Worm (Caenorhabditis elegans) whole organism, L4 larva: ENCODE results near the gene T19C3.6.

Source experiments
- D1046.2 ChIP-seq: fragments of 200-800 bp; sonication (Bioruptor generic); IDR thresholded peaks from 2 replicates; pipeline ENCODE4 v1.3.6; 2022; ENCODE audit warnings: missing genetic modification characterization, missing compliant biosample characterization
- F26F4.8 ChIP-seq: fragments of 200-800 bp; sonication (Bioruptor generic); conservative IDR thresholded peaks from 2 replicates; pipeline ENCODE4 v1.3.6; 2022; ENCODE audit warnings: missing genetic modification characterization, missing compliant biosample characterization
- R02D3.7 ChIP-seq: fragments of 150-350 bp; sonication (generic microtip); optimal IDR thresholded peaks from 3 replicates; lab custom pipeline; 2014; ENCODE audit warnings: missing biosample characterization, missing genetic modification characterization
- Y105C5A.15 ChIP-seq: fragments of 200-800 bp; sonication (Bioruptor generic); IDR thresholded peaks from 2 replicates; pipeline ENCODE4 v1.3.6; 2022; ENCODE audit warnings: missing genetic modification characterization, missing compliant biosample characterization
- Y48G9A.11 ChIP-seq: fragments of 200-800 bp; sonication (Bioruptor generic); IDR thresholded peaks from 2 replicates; pipeline ENCODE4 v1.3.6; 2022; ENCODE audit warnings: missing genetic modification reagents, missing genetic modification characterization, missing compliant biosample characterization
- ZK337.2 ChIP-seq: fragments of 200-800 bp; sonication (Bioruptor generic); IDR thresholded peaks from 2 replicates; pipeline ENCODE4 v1.3.6; 2022; ENCODE audit warnings: missing genetic modification reagents, missing genetic modification characterization, missing compliant biosample characterization
- aha-1 ChIP-seq: fragments of 150-350 bp; peaks from one replicate; lab custom pipeline; 2014; ENCODE audit warnings: missing biosample characterization, missing genetic modification characterization
- aly-2 ChIP-seq: sonication (generic microtip); optimal IDR thresholded peaks from 2 replicates; lab custom pipeline; 2018; ENCODE audit warnings: missing biosample characterization, missing genetic modification characterization
- ctbp-1 ChIP-seq: fragments of 200-800 bp; sonication (Bioruptor generic); IDR thresholded peaks from 2 replicates; pipeline ENCODE4 v1.3.6; 2022; ENCODE audit warnings: missing genetic modification reagents, missing genetic modification characterization, missing compliant biosample characterization
- daf-19 ChIP-seq: fragments of 200-800 bp; sonication (Bioruptor generic); conservative IDR thresholded peaks from 2 replicates; pipeline ENCODE4 v1.3.6; 2022; ENCODE audit warnings: missing genetic modification characterization, missing compliant biosample characterization
- dmd-6 ChIP-seq: fragments of 200-800 bp; sonication (Bioruptor generic); IDR thresholded peaks from 2 replicates; pipeline ENCODE4 v1.3.6; 2022; ENCODE audit warnings: missing genetic modification reagents, missing genetic modification characterization, missing compliant biosample characterization
- dmd-8 ChIP-seq: fragments of 200-800 bp; sonication (Bioruptor generic); IDR thresholded peaks from 2 replicates; pipeline ENCODE4 v1.3.6; 2022; ENCODE audit warnings: missing genetic modification characterization, missing compliant biosample characterization
- dmd-9 ChIP-seq: fragments of 200-800 bp; sonication (Bioruptor generic); IDR thresholded peaks from 2 replicates; pipeline ENCODE4 v1.3.6; 2022; ENCODE audit warnings: missing genetic modification reagents, missing genetic modification characterization, missing compliant biosample characterization
- duxl-1 ChIP-seq: sonication (generic microtip); optimal IDR thresholded peaks from 2 replicates; lab custom pipeline; 2016; ENCODE audit warnings: mild to moderate bottlenecking, missing genetic modification characterization, moderate library complexity, missing compliant biosample characterization; ENCODE audit not compliant: poor library complexity
- dve-1 ChIP-seq: sonication (generic microtip); optimal IDR thresholded peaks from 2 replicates; lab custom pipeline; 2017; ENCODE audit warnings: antibody characterized with exemption, mild to moderate bottlenecking, missing genetic modification characterization, missing compliant biosample characterization; ENCODE audit not compliant: insufficient read depth
- egl-27 ChIP-seq: sonication (generic microtip); optimal IDR thresholded peaks from 3 replicates; lab custom pipeline; 2017; ENCODE audit warnings: missing biosample characterization, missing genetic modification reagents, missing genetic modification characterization
- egl-43 ChIP-seq: fragments of 200-800 bp; sonication (Bioruptor generic); IDR thresholded peaks from 2 replicates; pipeline ENCODE4 v1.3.6; 2022; ENCODE audit warnings: missing genetic modification reagents, missing genetic modification characterization, missing compliant biosample characterization
- hif-1 ChIP-seq, 2 experiments: sonication (generic microtip); optimal IDR thresholded peaks; 2 replicates each; lab custom pipeline; 2016 to 2017; ENCODE audit warnings: missing compliant biosample characterization in 2 of 2, missing genetic modification characterization in 2 of 2, missing genetic modification reagents in 2 of 2, missing genotype in 2 of 2, mild to moderate bottlenecking in 1 of 2
- hlh-11 ChIP-seq: fragments of 200-800 bp; sonication (Bioruptor generic); optimal IDR thresholded peaks from 2 replicates; lab custom pipeline; 2018; ENCODE audit warnings: mild to moderate bottlenecking, missing genetic modification characterization, missing compliant biosample characterization
- hlh-30 ChIP-seq: sonication (generic microtip); optimal IDR thresholded peaks from 2 replicates; lab custom pipeline; 2017; ENCODE audit warnings: antibody characterized with exemption, mild to moderate bottlenecking, missing genetic modification characterization, missing compliant biosample characterization; ENCODE audit not compliant: insufficient read depth
- hmg-1.1 ChIP-seq: fragments of 200-800 bp; sonication (Bioruptor generic); IDR thresholded peaks from 2 replicates; pipeline ENCODE4 v1.3.6; 2022; ENCODE audit warnings: missing genetic modification reagents, missing genetic modification characterization, missing compliant biosample characterization
- jun-1 ChIP-seq: fragments of 150-350 bp; optimal IDR thresholded peaks from 2 replicates; lab custom pipeline; 2014; ENCODE audit warnings: missing biosample characterization, missing genetic modification reagents, missing genetic modification characterization
- lim-7 ChIP-seq: fragments of 200-800 bp; sonication (Bioruptor generic); IDR thresholded peaks from 2 replicates; pipeline ENCODE4 v1.3.6; 2022; ENCODE audit warnings: missing genetic modification characterization, missing compliant biosample characterization
- lin-1 ChIP-seq: fragments of 200-800 bp; sonication (Bioruptor generic); IDR thresholded peaks from 2 replicates; pipeline ENCODE4 v1.3.6; 2022; ENCODE audit warnings: missing genetic modification reagents, missing genetic modification characterization, missing compliant biosample characterization
- lin-13 ChIP-seq: fragments of 150-350 bp; optimal IDR thresholded peaks from 2 replicates; lab custom pipeline; 2014; ENCODE audit warnings: missing biosample characterization, missing genetic modification reagents, missing genetic modification characterization
- lin-15B ChIP-seq: fragments of 150-350 bp; sonication (generic microtip); optimal IDR thresholded peaks from 3 replicates; lab custom pipeline; 2014; ENCODE audit warnings: missing biosample characterization, missing genetic modification characterization
- lin-29 ChIP-seq: fragments of 200-800 bp; sonication (Bioruptor generic); IDR thresholded peaks from 2 replicates; pipeline ENCODE4 v1.3.6; 2022; ENCODE audit warnings: missing genetic modification reagents, missing genetic modification characterization, missing compliant biosample characterization
- lsy-2 ChIP-seq, 2 experiments: fragments of 150-350 bp in 1 of 2; sonication (generic microtip) in 1 of 2; optimal IDR thresholded peaks; 2 replicates each; lab custom pipeline; 2014 to 2017; ENCODE audit warnings: missing biosample characterization in 2 of 2, missing genetic modification characterization in 2 of 2
- madf-9 ChIP-seq: fragments of 200-800 bp; sonication (Bioruptor generic); conservative IDR thresholded peaks from 2 replicates; pipeline ENCODE4 v1.3.6; 2022; ENCODE audit warnings: missing genetic modification reagents, missing genetic modification characterization, missing compliant biosample characterization
- mdl-1 ChIP-seq, 2 experiments: fragments of 150-350 bp in 1 of 2; sonication (generic microtip) in 1 of 2; optimal IDR thresholded peaks; 2 replicates each; lab custom pipeline; 2014 to 2017; ENCODE audit warnings: missing biosample characterization in 2 of 2, missing genetic modification characterization in 2 of 2
- mes-2 ChIP-seq: sonication (generic microtip); optimal IDR thresholded peaks from 2 replicates; lab custom pipeline; 2016; ENCODE audit warnings: missing genotype, mild to moderate bottlenecking, missing genetic modification characterization, missing compliant biosample characterization; ENCODE audit not compliant: poor library complexity, severe bottlenecking
- mxl-2 ChIP-seq: fragments of 200-800 bp; sonication (Bioruptor generic); conservative IDR thresholded peaks from 2 replicates; pipeline ENCODE4 v1.3.6; 2022; ENCODE audit warnings: missing genetic modification reagents, missing genetic modification characterization, missing compliant biosample characterization
- mxl-3 ChIP-seq: fragments of 200-800 bp; sonication (Bioruptor generic); optimal IDR thresholded peaks from 2 replicates; lab custom pipeline; 2018; ENCODE audit warnings: mild to moderate bottlenecking, missing genetic modification characterization, missing compliant biosample characterization
- nhr-10 ChIP-seq: fragments of 150-350 bp; optimal IDR thresholded peaks from 2 replicates; lab custom pipeline; 2014; ENCODE audit warnings: missing biosample characterization, missing genetic modification characterization
- nhr-11 ChIP-seq: fragments of 150-350 bp; optimal IDR thresholded peaks from 2 replicates; lab custom pipeline; 2014; ENCODE audit warnings: missing biosample characterization, missing genetic modification characterization
- nhr-111 ChIP-seq: fragments of 200-800 bp; sonication (Bioruptor generic); optimal IDR thresholded peaks from 2 replicates; lab custom pipeline; 2018; ENCODE audit warnings: mild to moderate bottlenecking, missing genetic modification characterization, missing compliant biosample characterization
- nhr-25 ChIP-seq: sonication (generic microtip); optimal IDR thresholded peaks from 2 replicates; lab custom pipeline; 2017; ENCODE audit warnings: missing genetic modification characterization, mild to moderate bottlenecking, missing compliant biosample characterization, antibody characterized with exemption, moderate library complexity, borderline replicate concordance; ENCODE audit not compliant: insufficient read depth
- nhr-28 ChIP-seq: fragments of 150-350 bp; optimal IDR thresholded peaks from 2 replicates; lab custom pipeline; 2014; ENCODE audit warnings: missing biosample characterization, missing genetic modification characterization
- nhr-41 ChIP-seq: fragments of 200-800 bp; sonication (Bioruptor generic); IDR thresholded peaks from 2 replicates; pipeline ENCODE4 v1.3.6; 2022; ENCODE audit warnings: missing genetic modification reagents, missing genetic modification characterization, missing compliant biosample characterization
- nhr-6 ChIP-seq: fragments of 150-350 bp; optimal IDR thresholded peaks from 2 replicates; lab custom pipeline; 2014; ENCODE audit warnings: missing biosample characterization, missing genetic modification characterization
- nhr-77 ChIP-seq: fragments of 150-350 bp; optimal IDR thresholded peaks from 2 replicates; lab custom pipeline; 2014; ENCODE audit warnings: missing biosample characterization, missing genetic modification characterization
- pha-4 ChIP-seq, 2 experiments: fragments of 150-350 bp in 1 of 2; fragments of 200-800 bp in 1 of 2; sonication (Bioruptor generic) in 1 of 2; IDR thresholded peaks in 1 of 2; optimal IDR thresholded peaks in 1 of 2; 2 replicates each; pipeline versions ENCODE4 v1.3.6 to Lab custom; 2014 to 2022; ENCODE audit warnings: missing genetic modification characterization in 2 of 2, missing genetic modification reagents in 2 of 2, missing biosample characterization in 1 of 2, missing compliant biosample characterization in 1 of 2
- php-3 ChIP-seq: fragments of 200-800 bp; sonication (Bioruptor generic); IDR thresholded peaks from 2 replicates; pipeline ENCODE4 v1.3.6; 2022; ENCODE audit warnings: missing genetic modification reagents, missing genetic modification characterization, missing compliant biosample characterization
- pqm-1 ChIP-seq: sonication (generic microtip); optimal IDR thresholded peaks from 2 replicates; lab custom pipeline; 2017; ENCODE audit warnings: missing biosample characterization, missing genetic modification characterization
- spr-3 ChIP-seq: fragments of 200-800 bp; sonication (Bioruptor generic); optimal IDR thresholded peaks from 2 replicates; lab custom pipeline; 2018; ENCODE audit warnings: mild to moderate bottlenecking, missing genetic modification characterization, missing compliant biosample characterization
- tra-1 ChIP-seq: fragments of 200-800 bp; sonication (Bioruptor generic); IDR thresholded peaks from 2 replicates; pipeline ENCODE4 v1.3.6; 2022; ENCODE audit warnings: missing genetic modification reagents, missing genetic modification characterization, missing compliant biosample characterization
- zfp-2 ChIP-seq: sonication (generic microtip); optimal IDR thresholded peaks from 2 replicates; lab custom pipeline; 2016; ENCODE audit warnings: mild to moderate bottlenecking, missing genetic modification characterization, missing compliant biosample characterization
- zfp-3 ChIP-seq: fragments of 200-800 bp; sonication (Bioruptor generic); conservative IDR thresholded peaks from 2 replicates; pipeline ENCODE4 v1.3.6; 2022; ENCODE audit warnings: missing genetic modification reagents, missing genetic modification characterization, missing compliant biosample characterization

T19C3.6 gene

DNA sequence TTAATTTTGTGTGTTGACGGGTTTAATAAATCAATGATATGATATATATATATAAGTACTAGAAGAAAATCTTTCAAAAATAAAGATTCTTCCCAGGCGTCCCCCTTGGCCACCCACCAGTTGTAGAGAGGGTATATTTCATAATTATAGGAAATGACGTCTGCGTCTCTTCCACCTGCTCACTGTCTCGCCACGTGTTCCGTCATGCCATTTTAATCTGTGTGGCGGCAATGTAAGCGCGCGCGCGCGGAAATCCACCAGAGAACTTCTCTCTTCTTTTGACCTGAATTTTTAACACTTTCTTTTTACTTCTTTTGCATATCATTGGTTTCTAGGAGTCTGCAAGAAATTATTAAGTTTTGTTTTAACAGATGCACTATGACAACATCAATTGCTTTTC is 23.0 kb upstream of the T19C3.6 start:
- peak in 1 of 2 experiments; percentile 21 for TF ChIP-seq mdl-1 (tag; optimal IDR thresholded peaks at IDR 0.05; lab: Kevin White, UChicago)
- TF ChIP-seq jun-1 (tag; lab: Kevin White, UChicago): no peak
- 0 out of 2 replicates have a peak, but pooled peaks have one; percentile 46 for TF ChIP-seq madf-9
- no peak for TF ChIP-seq daf-19
- TF ChIP-seq hlh-30: peak; percentile 76
- TF ChIP-seq mxl-3 (GFP tag; lab: Kevin White, UChicago): peak; percentile 42
- no peak for TF ChIP-seq php-3

DNA sequence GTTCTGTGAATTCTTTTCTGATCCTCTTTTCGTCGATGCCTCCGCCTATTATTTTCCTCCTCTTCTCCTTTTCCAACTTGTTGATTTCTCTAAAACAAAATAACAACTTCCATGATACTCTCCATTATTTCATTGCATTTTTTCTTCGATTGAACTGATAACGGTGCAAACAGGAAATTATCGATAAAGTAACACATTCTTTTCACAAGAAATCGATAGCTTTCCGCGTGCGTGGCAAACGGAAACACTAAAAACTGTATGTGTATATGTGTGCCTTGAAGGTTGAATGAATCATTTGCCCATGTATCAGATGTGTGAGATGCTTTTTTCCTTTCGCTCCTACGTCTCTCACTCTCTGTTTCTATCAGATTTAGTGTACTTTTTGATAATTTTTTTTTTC is 20.3 kb upstream of the T19C3.6 start:
- TF ChIP-seq lin-13 (GFP tag; lab: Kevin White, UChicago) (no peak), dve-1 (peak; percentile 49), lin-1 (GFP tag; lab: Robert Waterston, UW) (no peak), php-3 (0 out of 2 replicates have a peak, but pooled peaks have one; percentile 14), hif-1 (tag; optimal IDR thresholded peaks at IDR 0.05; lab: Kevin White, UChicago) (no peak), Y105C5A.15 (GFP tag; lab: Robert Waterston, UW) (no peak), nhr-77 (tag; lab: Kevin White, UChicago) (peak; percentile 18), lim-7 (GFP tag; lab: Robert Waterston, UW) (no peak), nhr-25 (tag; lab: Kevin White, UChicago) (no peak), lin-29 (GFP tag; lab: Robert Waterston, UW) (no peak), ctbp-1 (no peak), nhr-6 (peak; percentile 14), mxl-2 (GFP tag; lab: Robert Waterston, UW) (no peak), egl-43 (no peak), mdl-1 (tag; optimal IDR thresholded peaks at IDR 0.05; lab: Kevin White, UChicago) (peak in 1 of 2 experiments; percentile 14), hmg-1.1 (no peak), daf-19 (no peak), dmd-8 (GFP tag; lab: Robert Waterston, UW) (no peak), R02D3.7 (tag; lab: Kevin White, UChicago) (no peak), pha-4 (GFP tag; IDR thresholded peaks at IDR 0.05; lab: Robert Waterston, UW) (no peak), pha-4 (tag; optimal IDR thresholded peaks at IDR 0.05; lab: Kevin White, UChicago) (peak; percentile 31), dmd-9 (GFP tag; lab: Robert Waterston, UW) (no peak), lsy-2 (tag; optimal IDR thresholded peaks at IDR 0.05; lab: Kevin White, UChicago) (peak in 1 of 2 experiments; percentile 6), ZK337.2 (GFP tag; lab: Robert Waterston, UW) (no peak), tra-1 (GFP tag; lab: Robert Waterston, UW) (no peak), nhr-10 (no peak), zfp-3 (GFP tag; lab: Robert Waterston, UW) (no peak), F26F4.8 (GFP tag; lab: Robert Waterston, UW) (no peak), spr-3 (GFP tag; lab: Kevin White, UChicago) (no peak), nhr-28 (tag; lab: Kevin White, UChicago) (peak; percentile 78), pqm-1 (tag; lab: Kevin White, UChicago) (peak; percentile 88), D1046.2 (GFP tag; lab: Robert Waterston, UW) (no peak), nhr-11 (tag; lab: Kevin White, UChicago) (no peak), hlh-11 (tag; lab: Kevin White, UChicago) (peak; percentile 58), nhr-111 (GFP tag; lab: Kevin White, UChicago) (no peak), aly-2 (tag; lab: Kevin White, UChicago) (no peak), hlh-30 (peak; percentile 45), duxl-1 (tag; lab: Kevin White, UChicago) (no peak), dmd-6 (peak; percentile 45), aha-1 (tag; lab: Kevin White, UChicago) (no peak), Y48G9A.11 (GFP tag; lab: Robert Waterston, UW) (no peak), mes-2 (peak; percentile 36), nhr-41 (GFP tag; lab: Robert Waterston, UW) (no peak), lin-15B (no peak), egl-27 (tag; lab: Kevin White, UChicago) (no peak), zfp-2 (tag; lab: Kevin White, UChicago) (no peak)
